Worm (Caenorhabditis elegans) whole organism, L1 larva: ENCODE results near the gene nspb-12.
A peak's percentile ranks its signal among the peaks of the same experiment; 100 is the strongest.

Experiments
- C04F5.9 ChIP-seq: sonication (generic microtip); optimal IDR thresholded peaks from 2 replicates; lab custom pipeline; 2016; ENCODE audit warnings: missing genetic modification characterization, missing compliant biosample characterization
- F16B12.6 ChIP-seq: fragments of 150-350 bp; optimal IDR thresholded peaks from 2 replicates; lab custom pipeline; 2014; ENCODE audit warnings: missing biosample characterization, missing genetic modification characterization
- Y116A8C.19 ChIP-seq: sonication (generic microtip); optimal IDR thresholded peaks from 2 replicates; lab custom pipeline; 2016; ENCODE audit warnings: missing compliant biosample characterization, missing genetic modification characterization, borderline replicate concordance
- aly-2 ChIP-seq: fragments of 150-350 bp; optimal IDR thresholded peaks from 2 replicates; lab custom pipeline; 2014; ENCODE audit warnings: missing biosample characterization, missing genetic modification characterization
- blmp-1 ChIP-seq: fragments of 150-350 bp; optimal IDR thresholded peaks from 2 replicates; lab custom pipeline; 2014; ENCODE audit warnings: missing biosample characterization, missing genetic modification characterization
- ceh-63 ChIP-seq: fragments of 200-800 bp; sonication (Bioruptor generic); optimal IDR thresholded peaks from 2 replicates; lab custom pipeline; 2018; ENCODE audit warnings: mild to moderate bottlenecking, missing genetic modification characterization, missing compliant biosample characterization
- ceh-88 ChIP-seq: fragments of 200-800 bp; sonication (Bioruptor generic); IDR thresholded peaks from 2 replicates; pipeline ENCODE4 v1.3.6; 2022; ENCODE audit warnings: missing genetic modification characterization, missing compliant biosample characterization
- ceh-90 ChIP-seq: sonication (generic microtip); optimal IDR thresholded peaks from 2 replicates; lab custom pipeline; 2016; ENCODE audit warnings: missing genetic modification characterization, missing compliant biosample characterization
- ces-1 ChIP-seq: fragments of 150-350 bp; optimal IDR thresholded peaks from 2 replicates; lab custom pipeline; 2014; ENCODE audit warnings: missing biosample characterization, missing genetic modification reagents, missing genetic modification characterization
- efl-1 ChIP-seq, 4 experiments: fragments of 150-350 bp; optimal IDR thresholded peaks in 3 of 4; peaks in 1 of 4; 1 replicate in 1 of 4; 2 replicates in 3 of 4; lab custom pipeline; 2014; ENCODE audit warnings: missing biosample characterization in 2 of 4, missing genetic modification characterization in 2 of 4, missing genetic modification reagents in 2 of 4
- efl-3 ChIP-seq: fragments of 200-800 bp; sonication (Bioruptor generic); optimal IDR thresholded peaks from 2 replicates; lab custom pipeline; 2018; ENCODE audit warnings: mild to moderate bottlenecking, missing genetic modification characterization, missing compliant biosample characterization
- egl-13 ChIP-seq: sonication (generic microtip); optimal IDR thresholded peaks from 2 replicates; lab custom pipeline; 2016; ENCODE audit warnings: missing genotype, missing genetic modification reagents, missing genetic modification characterization, missing compliant biosample characterization
- egl-27 ChIP-seq, 2 experiments: fragments of 150-350 bp in 1 of 2; sonication (generic microtip); optimal IDR thresholded peaks; 3 replicates each; lab custom pipeline; 2017 to 2018; ENCODE audit warnings: missing biosample characterization in 2 of 2, missing genetic modification characterization in 2 of 2, missing genetic modification reagents in 2 of 2
- elt-2 ChIP-seq: sonication (generic microtip); optimal IDR thresholded peaks from 2 replicates; lab custom pipeline; 2016; ENCODE audit warnings: missing genetic modification characterization, mild to moderate bottlenecking, inconsistent platforms, missing compliant biosample characterization, missing genetic modification reagents
- elt-3 ChIP-seq, 6 experiments: fragments of 150-350 bp in 1 of 6; sonication (generic microtip); optimal IDR thresholded peaks; 2 replicates each; lab custom pipeline; 2017 to 2018; ENCODE audit warnings: missing biosample characterization in 6 of 6, missing genetic modification characterization in 6 of 6, inconsistent platforms in 1 of 6
- ets-5 ChIP-seq: fragments of 200-800 bp; sonication (Bioruptor generic); IDR thresholded peaks from 2 replicates; pipeline ENCODE4 v1.3.6; 2022; ENCODE audit warnings: missing genetic modification characterization, missing compliant biosample characterization
- fkh-4 ChIP-seq: sonication (generic microtip); optimal IDR thresholded peaks from 2 replicates; lab custom pipeline; 2016; ENCODE audit warnings: missing compliant biosample characterization, missing genetic modification characterization, borderline replicate concordance
- hlh-17 ChIP-seq: fragments of 200-800 bp; sonication (Bioruptor generic); optimal IDR thresholded peaks from 2 replicates; lab custom pipeline; 2018; ENCODE audit warnings: missing genetic modification characterization, mild to moderate bottlenecking, missing compliant biosample characterization, moderate library complexity, borderline replicate concordance
- hlh-4 ChIP-seq: sonication (generic microtip); optimal IDR thresholded peaks from 2 replicates; lab custom pipeline; 2016; ENCODE audit warnings: mild to moderate bottlenecking, missing genetic modification characterization, missing compliant biosample characterization
- lin-14 ChIP-seq: fragments of 200-800 bp; sonication (Bioruptor generic); optimal IDR thresholded peaks from 2 replicates; lab custom pipeline; 2018; ENCODE audit warnings: mild to moderate bottlenecking, missing genetic modification characterization, moderate library complexity, missing compliant biosample characterization
- lin-15B ChIP-seq: fragments of 150-350 bp; sonication (generic microtip); optimal IDR thresholded peaks from 3 replicates; lab custom pipeline; 2014; ENCODE audit warnings: missing biosample characterization, missing genetic modification characterization
- lin-35 ChIP-seq, 2 experiments: fragments of 150-350 bp; optimal IDR thresholded peaks; 2 replicates each; lab custom pipeline; 2014; ENCODE audit warnings: missing biosample characterization in 2 of 2, missing genetic modification characterization in 2 of 2, missing genetic modification reagents in 2 of 2
- lin-39 ChIP-seq: fragments of 150-350 bp; optimal IDR thresholded peaks from 2 replicates; lab custom pipeline; 2014; ENCODE audit warnings: missing biosample characterization, missing genetic modification reagents, missing genetic modification characterization
- lsy-2 ChIP-seq, 2 experiments: fragments of 150-350 bp; optimal IDR thresholded peaks; 2 replicates each; lab custom pipeline; 2014; ENCODE audit warnings: missing biosample characterization in 2 of 2, missing genetic modification characterization in 2 of 2
- mab-9 ChIP-seq: fragments of 200-800 bp; sonication (Bioruptor generic); IDR thresholded peaks from 2 replicates; pipeline ENCODE4 v1.3.6; 2022; ENCODE audit warnings: missing genetic modification reagents, missing genetic modification characterization, missing compliant biosample characterization
- mdl-1 ChIP-seq, 2 experiments: fragments of 150-350 bp; optimal IDR thresholded peaks; 2 replicates each; lab custom pipeline; 2014 to 2017; ENCODE audit warnings: missing biosample characterization in 2 of 2, missing genetic modification characterization in 2 of 2, inconsistent platforms in 1 of 2
- mef-2 ChIP-seq: fragments of 150-350 bp; optimal IDR thresholded peaks from 2 replicates; lab custom pipeline; 2014; ENCODE audit warnings: missing biosample characterization, missing genetic modification characterization
- mep-1 ChIP-seq: fragments of 150-350 bp; optimal IDR thresholded peaks from 2 replicates; lab custom pipeline; 2014; ENCODE audit warnings: missing biosample characterization, missing genetic modification characterization
- nhr-11 ChIP-seq: fragments of 150-350 bp; optimal IDR thresholded peaks from 2 replicates; lab custom pipeline; 2014; ENCODE audit warnings: missing biosample characterization, missing genetic modification characterization
- nhr-12 ChIP-seq: sonication (generic microtip); optimal IDR thresholded peaks from 2 replicates; lab custom pipeline; 2017; ENCODE audit warnings: missing biosample characterization, missing genetic modification characterization
- nhr-19 ChIP-seq: fragments of 200-800 bp; sonication (Bioruptor generic); conservative IDR thresholded peaks from 2 replicates; pipeline ENCODE4 v1.3.6; 2022; ENCODE audit warnings: missing genetic modification characterization, missing compliant biosample characterization
- nhr-20 ChIP-seq: sonication (generic microtip); optimal IDR thresholded peaks from 2 replicates; lab custom pipeline; 2016; ENCODE audit warnings: mild to moderate bottlenecking, missing genetic modification characterization, missing compliant biosample characterization
- nhr-237 ChIP-seq: fragments of 150-350 bp; optimal IDR thresholded peaks from 2 replicates; lab custom pipeline; 2014; ENCODE audit warnings: missing biosample characterization, missing genetic modification characterization
- nhr-28 ChIP-seq: fragments of 150-350 bp; optimal IDR thresholded peaks from 2 replicates; lab custom pipeline; 2014; ENCODE audit warnings: missing biosample characterization, missing genetic modification characterization
- nhr-71 ChIP-seq: sonication (generic microtip); optimal IDR thresholded peaks from 2 replicates; lab custom pipeline; 2016; ENCODE audit warnings: mild to moderate bottlenecking, missing genetic modification characterization, moderate library complexity, missing compliant biosample characterization
- nhr-77 ChIP-seq: fragments of 150-350 bp; optimal IDR thresholded peaks from 2 replicates; lab custom pipeline; 2014; ENCODE audit warnings: missing biosample characterization, missing genetic modification characterization
- nhr-84 ChIP-seq: sonication (generic microtip); optimal IDR thresholded peaks from 2 replicates; lab custom pipeline; 2017; ENCODE audit warnings: missing biosample characterization, missing genetic modification characterization
- nhr-85 ChIP-seq: sonication (generic microtip); peaks from one replicate; lab custom pipeline; 2016; ENCODE audit warnings: missing genetic modification characterization, inconsistent platforms, missing compliant biosample characterization
- nhr-90 ChIP-seq: sonication (generic microtip); optimal IDR thresholded peaks from 2 replicates; lab custom pipeline; 2016; ENCODE audit warnings: mild to moderate bottlenecking, missing genetic modification characterization, missing compliant biosample characterization; ENCODE audit not compliant: poor library complexity
- pax-3 ChIP-seq: fragments of 200-800 bp; sonication (Bioruptor generic); optimal IDR thresholded peaks from 2 replicates; lab custom pipeline; 2018; ENCODE audit warnings: mild to moderate bottlenecking, missing genetic modification characterization, moderate library complexity, missing compliant biosample characterization
- pqm-1 ChIP-seq: sonication (generic microtip); optimal IDR thresholded peaks from 3 replicates; lab custom pipeline; 2017; ENCODE audit warnings: missing biosample characterization, missing genetic modification characterization
- skn-1 ChIP-seq: fragments of 150-350 bp; optimal IDR thresholded peaks from 2 replicates; lab custom pipeline; 2014; ENCODE audit warnings: missing biosample characterization, missing genetic modification characterization
- snu-23 ChIP-seq: sonication (generic microtip); optimal IDR thresholded peaks from 2 replicates; lab custom pipeline; 2016; ENCODE audit warnings: missing genetic modification characterization, missing compliant biosample characterization
- sptf-1 ChIP-seq: fragments of 150-350 bp; optimal IDR thresholded peaks from 2 replicates; lab custom pipeline; 2014; ENCODE audit warnings: missing biosample characterization, missing genetic modification characterization
- tlp-1 ChIP-seq: fragments of 150-350 bp; optimal IDR thresholded peaks from 2 replicates; lab custom pipeline; 2014; ENCODE audit warnings: missing biosample characterization, missing genetic modification characterization
- zip-4 ChIP-seq: fragments of 200-800 bp; sonication (Bioruptor generic); optimal IDR thresholded peaks from 2 replicates; lab custom pipeline; 2018; ENCODE audit warnings: mild to moderate bottlenecking, missing genetic modification characterization, moderate library complexity, missing compliant biosample characterization

nspb-12 gene

DNA sequence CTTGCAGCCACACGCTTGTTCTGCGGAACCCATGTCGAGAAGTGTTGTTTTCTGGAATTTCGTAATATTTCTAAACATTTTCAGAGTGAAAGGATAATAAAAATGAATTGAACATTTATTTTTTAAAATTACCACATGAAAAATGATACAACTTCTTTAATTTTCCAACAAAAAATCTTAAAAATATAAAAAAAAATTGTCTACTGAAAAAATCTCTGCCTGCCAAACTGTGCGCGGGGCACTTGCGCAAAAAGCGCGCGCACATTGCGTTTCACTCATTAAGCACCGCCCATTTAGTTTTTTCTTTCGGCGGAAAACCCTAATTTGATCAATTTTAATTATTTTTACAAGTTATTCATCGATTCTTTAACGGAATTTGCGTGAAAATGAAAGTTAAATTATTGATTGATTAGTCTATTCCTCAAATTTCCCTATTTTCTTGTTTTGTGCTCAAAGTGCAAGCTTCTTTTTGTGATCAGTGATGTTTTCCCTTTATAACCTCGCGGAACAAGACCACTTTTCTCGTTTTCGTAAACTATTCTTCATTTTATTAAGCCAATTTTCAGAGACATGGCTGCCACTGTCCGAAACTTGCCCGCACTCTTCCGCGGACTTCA, 13.6 kb downstream of the nspb-12 start, which contains the start of the genes nmad-1 and hach-1 (continued):
- TF ChIP-seq nhr-71 (tag; lab: Kevin White, UChicago) (peak; percentile 87), nhr-12 (tag; lab: Kevin White, UChicago) (no peak), nhr-237 (tag; lab: Kevin White, UChicago) (no peak), ceh-63 (GFP tag; lab: Kevin White, UChicago) (no peak), sptf-1 (no peak), nhr-19 (GFP tag; lab: Robert Waterston, UW) (peak; percentile 85), aly-2 (tag; lab: Kevin White, UChicago) (no peak), elt-3 (tag; optimal IDR thresholded peaks at IDR 0.05; lab: Kevin White, UChicago) (peak in 1 of 6 experiments; percentile 61)

DNA sequence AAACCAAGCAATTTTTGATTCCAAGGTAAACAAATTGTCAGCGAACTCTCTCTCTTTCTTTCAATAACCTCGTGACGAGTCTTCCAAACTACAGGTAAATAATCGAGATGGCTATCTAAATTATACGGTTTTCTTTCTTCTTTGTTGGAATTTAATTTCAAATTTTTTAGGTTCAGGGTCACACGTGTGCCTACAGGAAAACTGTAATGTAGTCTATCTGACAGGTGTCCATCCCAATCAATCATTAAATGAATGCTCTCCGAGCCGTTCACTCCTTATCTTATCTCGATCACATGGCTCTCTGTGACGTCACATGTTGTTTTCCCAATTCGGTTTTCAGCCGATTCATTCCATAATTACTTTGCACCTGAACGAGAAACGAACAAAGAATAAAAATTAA, 15.5 kb downstream of the nspb-12 start:
- no peak for TF ChIP-seq efl-3 (GFP tag; lab: Kevin White, UChicago)
- TF ChIP-seq aly-2 (tag; lab: Kevin White, UChicago), result no peak
- peak; percentile 59 for TF ChIP-seq elt-2 (tag; lab: Kevin White, UChicago)
- TF ChIP-seq snu-23 (GFP tag; lab: Kevin White, UChicago), result peak; percentile 28
- peak; percentile 41 for TF ChIP-seq nhr-71 (tag; lab: Kevin White, UChicago)
- TF ChIP-seq lin-14 (GFP tag; lab: Kevin White, UChicago), result peak; percentile 52
- no peak for TF ChIP-seq elt-3 (tag; optimal IDR thresholded peaks at IDR 0.05; lab: Kevin White, UChicago)
- TF ChIP-seq mdl-1 (tag; optimal IDR thresholded peaks at IDR 0.05; lab: Kevin White, UChicago), result peak in 1 of 2 experiments; percentile 32
- TF ChIP-seq lsy-2 (tag; optimal IDR thresholded peaks at IDR 0.05; lab: Kevin White, UChicago), result peak in 1 of 2 experiments; percentile 24
- TF ChIP-seq nhr-90 (tag; lab: Kevin White, UChicago), result peak; percentile 24
- TF ChIP-seq lin-35 (GFP tag; optimal IDR thresholded peaks at IDR 0.05; lab: Kevin White, UChicago), result peak in 1 of 2 experiments; percentile 29
- peak; percentile 89 for TF ChIP-seq nhr-85 (tag; lab: Kevin White, UChicago)
- no peak for TF ChIP-seq mab-9 (GFP tag; lab: Robert Waterston, UW)
- no peak for TF ChIP-seq nhr-11 (tag; lab: Kevin White, UChicago)
- TF ChIP-seq tlp-1 (tag; lab: Kevin White, UChicago), result no peak
- TF ChIP-seq nhr-20 (tag; lab: Kevin White, UChicago), result peak; percentile 86
- peak; percentile 28; the same call in 1 of the 2 replicates for TF ChIP-seq nhr-19 (GFP tag; lab: Robert Waterston, UW)
- TF ChIP-seq skn-1, result peak; percentile 12
- TF ChIP-seq ces-1, result no peak
- TF ChIP-seq mep-1 (tag; lab: Kevin White, UChicago), result no peak
- no peak for TF ChIP-seq efl-1 (optimal IDR thresholded peaks at IDR 0.05; lab: Kevin White, UChicago)
- TF ChIP-seq efl-1 (GFP tag; optimal IDR thresholded peaks at IDR 0.05 in 1 of 2; lab: Kevin White, UChicago), result peak in 1 of 2 experiments; percentile 84
- TF ChIP-seq ceh-90 (tag; lab: Kevin White, UChicago), result no peak
- TF ChIP-seq, all 84 proteins: peak for 13

DNA sequence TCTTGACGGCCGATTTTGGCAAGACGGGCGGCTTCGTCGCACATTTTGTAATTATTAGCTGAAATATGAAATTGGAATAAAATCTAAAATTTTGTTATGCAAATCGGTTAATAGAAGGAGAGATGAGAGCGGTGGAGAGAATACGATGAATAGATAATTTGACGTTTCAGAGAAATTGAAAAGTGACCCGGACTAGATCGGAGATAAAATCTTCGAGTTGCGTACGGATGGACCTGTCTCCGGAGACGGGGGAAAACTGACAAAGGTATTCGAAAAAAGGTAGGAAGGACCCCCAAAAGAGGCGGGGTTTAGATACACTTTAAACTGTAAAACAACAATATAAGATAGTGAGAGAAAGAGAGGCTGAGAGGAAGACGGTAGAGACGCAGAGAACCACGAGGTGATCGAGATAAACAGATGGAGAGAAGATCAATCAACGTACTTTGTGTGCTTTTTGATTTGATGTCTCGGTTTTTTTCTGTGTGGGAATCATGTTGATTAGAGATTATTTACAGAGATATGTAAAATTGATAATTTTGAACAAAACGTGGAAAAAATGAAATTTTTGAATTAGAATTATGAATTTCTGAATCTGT, 16.4 kb downstream of the nspb-12 start, which contains the start of gene F09F7.6:
F09F7.6 (minus strand) TSS at position 64 of the 596 bp plus-strand sequence.
- TF ChIP-seq Y116A8C.19 (tag; lab: Kevin White, UChicago) (no peak), blmp-1 (tag; lab: Kevin White, UChicago) (peak; percentile 44), ets-5 (GFP tag; lab: Robert Waterston, UW) (no peak), nhr-85 (tag; lab: Kevin White, UChicago) (peak; percentile 98), ces-1 (no peak), mef-2 (no peak), nhr-77 (tag; lab: Kevin White, UChicago) (no peak), F16B12.6 (tag; lab: Kevin White, UChicago) (no peak), lin-15B (no peak), egl-13 (tag; lab: Kevin White, UChicago) (no peak), nhr-237 (tag; lab: Kevin White, UChicago) (no peak), pqm-1 (tag; lab: Kevin White, UChicago) (no peak), hlh-4 (no peak), ceh-88 (GFP tag; lab: Robert Waterston, UW) (no peak), lin-39 (tag; lab: Kevin White, UChicago) (peak; percentile 25), fkh-4 (tag; lab: Kevin White, UChicago) (no peak), mab-9 (GFP tag; lab: Robert Waterston, UW) (no peak), C04F5.9 (tag; lab: Kevin White, UChicago) (peak; percentile 26), nhr-28 (tag; lab: Kevin White, UChicago) (no peak), hlh-17 (GFP tag; lab: Kevin White, UChicago) (no peak), egl-27 (tag; optimal IDR thresholded peaks at IDR 0.05; lab: Kevin White, UChicago) (no peak), pax-3 (tag; lab: Kevin White, UChicago) (no peak), skn-1 (no peak), zip-4 (GFP tag; lab: Kevin White, UChicago) (no peak), nhr-84 (no peak)
